Worm (Caenorhabditis elegans): ENCODE measurements around the gene fan-1.

DNA sequence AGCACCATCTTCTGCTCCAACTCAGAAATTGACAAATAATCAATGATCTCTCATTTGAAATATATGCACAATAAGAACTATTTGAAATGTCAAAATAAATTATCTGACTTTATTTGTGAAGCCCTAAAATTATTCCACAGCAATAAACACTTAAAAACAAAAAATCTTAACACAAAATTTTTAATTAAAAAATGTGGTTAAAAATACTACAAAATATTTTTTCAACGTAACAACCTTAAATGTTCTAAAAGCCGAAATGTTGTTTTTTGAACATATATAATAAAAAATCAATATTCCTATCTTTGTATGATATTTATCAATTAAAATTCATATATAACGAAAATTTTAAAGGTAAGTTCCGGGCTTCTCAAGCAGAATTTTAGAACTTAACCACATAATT lies 51.0 kb downstream of the fan-1 start, which contains the start of gene F38A5.8:
- TF ChIP-seq nhr-28 (tag; optimal IDR thresholded peaks at IDR 0.05) (no peak), unc-39 (tag; optimal IDR thresholded peaks at IDR 0.05) (no peak), daf-8 (GFP tag; IDR thresholded peaks at IDR 0.05) (no peak), mep-1 (tag; optimal IDR thresholded peaks at IDR 0.05) (no peak), F49E8.2 (tag; optimal IDR thresholded peaks at IDR 0.05; ENCODE audit: borderline replicate concordance) (no peak), jun-1 (tag; optimal IDR thresholded peaks at IDR 0.05) (no peak), ZK546.5 (tag; optimal IDR thresholded peaks at IDR 0.05) (no peak), ceh-20 (GFP tag; IDR thresholded peaks at IDR 0.05) (no peak), daf-19 (GFP tag; conservative IDR thresholded peaks at IDR 0.05) (no peak), fos-1 (tag; optimal IDR thresholded peaks at IDR 0.05) (no peak), mdl-1 (tag; optimal IDR thresholded peaks at IDR 0.05) (no peak)

All from whole organism, L4 larva.